Fruit fly (Drosophila melanogaster) whole organism, prepupa: ENCODE measurements around the gene Npc2e.
A peak's percentile ranks its signal among the peaks of the same experiment; 100 is the strongest.

Experiments
- CG11294 ChIP-seq: fragments of 200-800 bp; sonication (Bioruptor generic); IDR thresholded peaks from 2 replicates; pipeline ENCODE4 v1.3.6; 2022; ENCODE audit warnings: missing biosample characterization, missing genetic modification characterization
- CG1621 ChIP-seq: fragments of 200-800 bp; sonication (Bioruptor generic); optimal IDR thresholded peaks from 3 replicates; lab custom pipeline; 2018; ENCODE audit warnings: missing biosample characterization, mild to moderate bottlenecking, missing genetic modification characterization
- CG3032 ChIP-seq: fragments of 200-800 bp; optimal IDR thresholded peaks from 2 replicates; lab custom pipeline; 2019; ENCODE audit warnings: missing biosample characterization, mild to moderate bottlenecking, missing genetic modification characterization, moderate library complexity
- CG31627 ChIP-seq: fragments of 200-800 bp; sonication (Bioruptor generic); optimal IDR thresholded peaks from 3 replicates; lab custom pipeline; 2016; ENCODE audit warnings: missing biosample characterization, missing genetic modification characterization
- CG34406 ChIP-seq: fragments of 200-800 bp; sonication (Bioruptor generic); optimal IDR thresholded peaks from 3 replicates; lab custom pipeline; 2016; ENCODE audit warnings: missing biosample characterization, missing genetic modification characterization
- CG3919 ChIP-seq: fragments of 200-800 bp; sonication (Bioruptor generic); optimal IDR thresholded peaks from 3 replicates; lab custom pipeline; 2016; ENCODE audit warnings: missing biosample characterization, missing genetic modification characterization
- CG6163 ChIP-seq: fragments of 200-800 bp; sonication (Bioruptor generic); IDR thresholded peaks from 3 replicates; pipeline ENCODE4 v1.3.6; 2022; ENCODE audit warnings: missing biosample characterization, missing genetic modification characterization
- CG6276 ChIP-seq: fragments of 200-800 bp; sonication (Bioruptor generic); optimal IDR thresholded peaks from 2 replicates; lab custom pipeline; 2017; ENCODE audit warnings: missing biosample characterization, mild to moderate bottlenecking, missing genetic modification characterization
- CG6854 ChIP-seq: fragments of 200-800 bp; sonication (Bioruptor generic); optimal IDR thresholded peaks from 2 replicates; lab custom pipeline; 2017; ENCODE audit warnings: missing biosample characterization, mild to moderate bottlenecking, missing genetic modification characterization
- CG8119 ChIP-seq: fragments of 200-800 bp; sonication (Bioruptor generic); IDR thresholded peaks from 3 replicates; pipeline ENCODE4 v1.3.6; 2022; ENCODE audit warnings: missing biosample characterization, missing genetic modification characterization
- CG9139 ChIP-seq: fragments of 200-800 bp; sonication (Bioruptor generic); optimal IDR thresholded peaks from 3 replicates; lab custom pipeline; 2017; ENCODE audit warnings: missing biosample characterization, mild to moderate bottlenecking, missing genetic modification characterization
- Eip75B ChIP-seq: fragments of 200-800 bp; sonication (Bioruptor generic); optimal IDR thresholded peaks from 3 replicates; lab custom pipeline; 2016; ENCODE audit warnings: missing biosample characterization, missing genetic modification characterization
- Eip78C ChIP-seq: fragments of 200-800 bp; sonication (Bioruptor generic); peaks from one replicate; lab custom pipeline; 2016; ENCODE audit warnings: missing biosample characterization, missing genetic modification characterization
- Eip93F ChIP-seq: fragments of 200-800 bp; sonication (Bioruptor generic); optimal IDR thresholded peaks from 2 replicates; lab custom pipeline; 2016; ENCODE audit warnings: missing biosample characterization, mild to moderate bottlenecking, missing genetic modification characterization
- Ets21C ChIP-seq: fragments of 200-800 bp; sonication (Bioruptor generic); optimal IDR thresholded peaks from 3 replicates; lab custom pipeline; 2016; ENCODE audit warnings: missing biosample characterization, missing genetic modification characterization
- Gug ChIP-seq: fragments of 200-800 bp; sonication (Bioruptor generic); IDR thresholded peaks from 2 replicates; pipeline ENCODE4 v1.3.6; 2022; ENCODE audit warnings: missing biosample characterization, missing genetic modification characterization
- Hr39 ChIP-seq: fragments of 200-800 bp; sonication (Bioruptor generic); optimal IDR thresholded peaks from 2 replicates; lab custom pipeline; 2016; ENCODE audit warnings: missing biosample characterization, missing genetic modification characterization
- Hr4 ChIP-seq: fragments of 200-800 bp; sonication (Bioruptor generic); optimal IDR thresholded peaks from 3 replicates; lab custom pipeline; 2016; ENCODE audit warnings: missing biosample characterization, missing genetic modification characterization
- Lpt ChIP-seq: fragments of 200-800 bp; sonication (Bioruptor generic); optimal IDR thresholded peaks from 3 replicates; lab custom pipeline; 2016; ENCODE audit warnings: missing biosample characterization, missing genetic modification characterization
- Met ChIP-seq: fragments of 200-800 bp; sonication (Bioruptor generic); optimal IDR thresholded peaks from 3 replicates; lab custom pipeline; 2016; ENCODE audit warnings: missing biosample characterization, missing genetic modification characterization
- Sox14 ChIP-seq: fragments of 200-800 bp; sonication (Bioruptor generic); optimal IDR thresholded peaks from 3 replicates; lab custom pipeline; 2016; ENCODE audit warnings: missing biosample characterization, missing genetic modification characterization
- achi ChIP-seq: fragments of 200-800 bp; sonication (Bioruptor generic); optimal IDR thresholded peaks from 3 replicates; lab custom pipeline; 2016; ENCODE audit warnings: missing biosample characterization, missing genetic modification characterization
- cyc ChIP-seq: fragments of 200-800 bp; sonication (Bioruptor generic); optimal IDR thresholded peaks from 3 replicates; lab custom pipeline; 2016; ENCODE audit warnings: missing biosample characterization, missing genetic modification characterization
- dac ChIP-seq: fragments of 200-800 bp; sonication (Bioruptor generic); optimal IDR thresholded peaks from 2 replicates; lab custom pipeline; 2017; ENCODE audit warnings: missing biosample characterization, mild to moderate bottlenecking, missing genetic modification characterization
- dsx ChIP-seq: fragments of 200-800 bp; optimal IDR thresholded peaks from 3 replicates; lab custom pipeline; 2019; ENCODE audit warnings: missing biosample characterization, mild to moderate bottlenecking, missing genetic modification characterization, moderate library complexity; ENCODE audit not compliant: poor library complexity, severe bottlenecking
- eg ChIP-seq: fragments of 200-800 bp; sonication (Bioruptor generic); IDR thresholded peaks from 3 replicates; pipeline ENCODE4 v1.3.6; 2022; ENCODE audit warnings: missing biosample characterization, missing genetic modification characterization
- esn ChIP-seq: fragments of 200-800 bp; sonication (Bioruptor generic); optimal IDR thresholded peaks from 2 replicates; lab custom pipeline; 2016; ENCODE audit warnings: missing biosample characterization, mild to moderate bottlenecking, missing genetic modification characterization, moderate library complexity
- fkh ChIP-seq: fragments of 200-800 bp; sonication (Bioruptor generic); optimal IDR thresholded peaks from 3 replicates; lab custom pipeline; 2017; ENCODE audit warnings: missing biosample characterization, mild to moderate bottlenecking, missing genetic modification characterization, moderate library complexity
- lz ChIP-seq: fragments of 200-800 bp; sonication (Bioruptor generic); optimal IDR thresholded peaks from 3 replicates; lab custom pipeline; 2016; ENCODE audit warnings: missing biosample characterization, missing genetic modification characterization
- net ChIP-seq: fragments of 200-800 bp; sonication (Bioruptor generic); optimal IDR thresholded peaks from 3 replicates; lab custom pipeline; 2016; ENCODE audit warnings: missing biosample characterization, missing genetic modification characterization
- pdm3 ChIP-seq: fragments of 200-800 bp; sonication (Bioruptor generic); optimal IDR thresholded peaks from 3 replicates; lab custom pipeline; 2016; ENCODE audit warnings: missing biosample characterization, missing genetic modification characterization
- salr ChIP-seq, 2 experiments: fragments of 200-800 bp; sonication (Bioruptor generic); optimal IDR thresholded peaks; 3 replicates each; lab custom pipeline; 2016 to 2018; ENCODE audit warnings: missing biosample characterization in 2 of 2, missing genetic modification characterization in 2 of 2, mild to moderate bottlenecking in 1 of 2
- spab ChIP-seq: fragments of 200-800 bp; sonication (Bioruptor generic); optimal IDR thresholded peaks from 2 replicates; lab custom pipeline; 2017; ENCODE audit warnings: missing biosample characterization, mild to moderate bottlenecking, missing genetic modification characterization, missing genetic modification reagents
- ss ChIP-seq, 2 experiments: fragments of 200-800 bp; sonication (Bioruptor generic); optimal IDR thresholded peaks; 2 replicates in 1 of 2; 3 replicates in 1 of 2; lab custom pipeline; 2017 to 2018; ENCODE audit warnings: mild to moderate bottlenecking in 2 of 2, missing biosample characterization in 2 of 2, missing genetic modification characterization in 2 of 2, moderate library complexity in 1 of 2
- svp ChIP-seq: fragments of 200-800 bp; sonication (Bioruptor generic); peaks from one replicate; lab custom pipeline; 2016; ENCODE audit warnings: missing biosample characterization, missing genetic modification characterization
- vri ChIP-seq: fragments of 200-800 bp; sonication (Bioruptor generic); optimal IDR thresholded peaks from 3 replicates; lab custom pipeline; 2016; ENCODE audit warnings: missing biosample characterization, mild to moderate bottlenecking, missing genetic modification characterization

Gene Npc2e

dm6 chr3R:10034995-10035446 is 18.1 kb upstream of the Npc2e start:
- TF ChIP-seq svp (GFP tag; lab: Kevin White, UChicago) = peak; percentile 67
- no peak for TF ChIP-seq Hr4 (GFP tag; lab: Kevin White, UChicago)
- TF ChIP-seq Met = no peak
- peak in 1 of 2 experiments; percentile 38 for TF ChIP-seq ss (GFP tag; optimal IDR thresholded peaks at IDR 0.05; lab: Kevin White, UChicago)
- peak; percentile 59 for TF ChIP-seq fkh (GFP tag; lab: Kevin White, UChicago)
- peak; percentile 6 for TF ChIP-seq dsx (GFP tag; lab: Kevin White, UChicago)
- TF ChIP-seq CG6276 (GFP tag; lab: Kevin White, UChicago) = peak; percentile 12
- peak; percentile 44 for TF ChIP-seq Eip78C (GFP tag; lab: Kevin White, UChicago)
- TF ChIP-seq, all 60 proteins: peak for 6

DNA sequence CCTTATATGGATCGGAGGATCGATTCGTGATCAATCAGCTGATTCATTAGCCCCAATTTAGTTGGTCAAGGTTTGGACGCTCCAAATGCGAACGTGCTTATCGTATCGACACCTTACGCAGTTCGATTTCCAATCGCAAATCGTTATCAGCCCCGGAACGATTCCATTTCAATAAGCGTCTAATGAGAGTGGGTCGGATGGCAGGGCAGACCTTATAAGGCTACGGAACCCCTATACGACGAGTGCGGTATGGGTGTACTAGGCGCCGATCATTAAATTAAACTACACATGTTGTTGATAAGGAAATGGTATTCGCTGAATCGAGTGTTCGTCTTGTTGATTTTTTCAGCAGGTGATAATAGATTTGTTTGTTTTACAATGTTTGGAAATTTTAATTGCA is 17.4 kb upstream of the Npc2e start:
- TF ChIP-seq fkh (GFP tag; lab: Kevin White, UChicago) (peak; percentile 14), Eip93F (GFP tag; lab: Kevin White, UChicago) (peak; percentile 35), svp (GFP tag; lab: Kevin White, UChicago) (peak; percentile 54), dsx (GFP tag; lab: Kevin White, UChicago) (no peak)

DNA sequence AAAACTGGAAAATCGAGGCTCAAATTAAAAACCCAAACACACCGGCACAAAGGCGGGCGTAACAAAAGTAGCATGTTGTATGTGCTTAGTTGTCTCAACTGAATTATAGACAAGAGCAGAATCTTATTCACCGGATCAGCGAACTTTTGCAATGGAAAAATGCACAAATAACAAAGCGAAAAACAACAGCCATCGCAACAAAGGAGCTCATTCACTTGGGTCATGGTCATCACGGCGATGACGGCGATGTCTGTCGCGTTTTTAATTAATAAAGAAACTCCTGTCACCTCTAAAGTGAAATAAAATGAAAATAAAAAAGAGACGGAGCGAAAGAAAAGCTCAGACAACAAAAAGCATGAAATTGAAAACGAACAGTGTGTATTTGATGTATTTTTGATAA is 13.9 kb upstream of the Npc2e start:
- TF ChIP-seq achi (GFP tag; lab: Kevin White, UChicago) (no peak), Eip75B (GFP tag; lab: Kevin White, UChicago) (no peak), Eip93F (GFP tag; lab: Kevin White, UChicago) (peak; percentile 27), Eip78C (GFP tag; lab: Kevin White, UChicago) (no peak), Sox14 (GFP tag; lab: Kevin White, UChicago) (peak; percentile 66), svp (GFP tag; lab: Kevin White, UChicago) (peak; percentile 8), CG3032 (tag; lab: Kevin White, UChicago) (no peak)

dm6 chr3R:10040505-10040904 is 12.6 kb upstream of the Npc2e start:
- TF ChIP-seq lz (GFP tag; lab: Kevin White, UChicago) (no peak), svp (GFP tag; lab: Kevin White, UChicago) (peak; percentile 97), vri (GFP tag; lab: Kevin White, UChicago) (peak; percentile 59), Eip93F (GFP tag; lab: Kevin White, UChicago) (peak; percentile 60)

DNA sequence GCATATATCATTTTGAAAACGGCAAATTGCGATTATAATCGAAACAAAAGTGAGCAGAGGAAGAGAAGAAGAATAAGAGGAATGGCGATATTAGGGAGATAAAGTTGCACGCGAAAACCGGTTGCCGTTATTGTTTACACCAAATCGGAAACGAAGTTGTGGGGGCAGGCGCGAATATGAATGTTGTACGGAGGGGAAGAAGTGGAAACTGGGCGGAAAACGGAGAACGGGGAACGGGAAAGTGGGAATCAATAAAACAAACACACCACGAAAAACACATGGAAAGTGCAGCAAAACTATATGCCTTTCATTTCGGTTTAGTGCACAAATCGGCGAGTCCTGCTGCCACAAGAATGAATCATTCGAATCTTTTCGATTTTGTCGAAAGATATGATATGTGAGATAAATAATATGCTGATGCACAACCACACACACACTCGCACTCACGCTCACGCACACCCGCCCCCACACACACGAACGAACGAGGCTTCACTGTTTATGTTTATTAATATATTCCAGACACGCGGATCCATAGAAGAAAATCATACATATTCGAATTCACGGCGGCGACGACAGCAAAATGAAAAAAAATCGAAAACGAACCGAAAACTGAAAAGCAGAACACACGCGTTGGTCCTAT is 11.0 kb upstream of the Npc2e start:
- peak; percentile 9 for TF ChIP-seq esn
- no peak for TF ChIP-seq CG8119
- peak; percentile 11; the same call in 1 of the 3 replicates for TF ChIP-seq CG6163 (GFP tag; lab: Robert Waterston, UW)
- peak; percentile 22 for TF ChIP-seq fkh (GFP tag; lab: Kevin White, UChicago)
- no peak for TF ChIP-seq achi (GFP tag; lab: Kevin White, UChicago)

dm6 chr3R:10042664-10043372 is 10.3 kb upstream of the Npc2e start, which contains the start of the genes Mical and CG3909:
Gene Mical, minus strand, starts transcription at chr3R:10042895.
Gene CG3909, plus strand, starts transcription at chr3R:10043270.
- TF ChIP-seq dac (no peak), Sox14 (GFP tag; lab: Kevin White, UChicago) (peak; percentile 25), spab (GFP tag; lab: Kevin White, UChicago) (peak; percentile 25), esn (peak; percentile 81), pdm3 (peak; percentile 65), CG3919 (GFP tag; lab: Kevin White, UChicago) (peak; percentile 76), svp (GFP tag; lab: Kevin White, UChicago) (peak; percentile 89), salr (GFP tag; optimal IDR thresholded peaks at IDR 0.05; lab: Kevin White, UChicago) (peak in 1 of 2 experiments; percentile 82), net (GFP tag; lab: Kevin White, UChicago) (peak; percentile 68), CG34406 (GFP tag; lab: Kevin White, UChicago) (peak; percentile 83), CG31627 (peak; percentile 73), CG9139 (GFP tag; lab: Kevin White, UChicago) (peak; percentile 21), Ets21C (peak; percentile 43), CG11294 (peak; percentile 76), CG6163 (GFP tag; lab: Robert Waterston, UW) (peak; percentile 85), CG6854 (GFP tag; lab: Kevin White, UChicago) (no peak), CG1621 (tag; lab: Kevin White, UChicago) (peak; percentile 35), Gug (GFP tag; lab: Robert Waterston, UW) (peak; percentile 76), Lpt (GFP tag; lab: Kevin White, UChicago) (peak; percentile 57), lz (GFP tag; lab: Kevin White, UChicago) (peak; percentile 66), Eip93F (GFP tag; lab: Kevin White, UChicago) (peak; percentile 45), Met (peak; percentile 70), cyc (GFP tag; lab: Kevin White, UChicago) (peak; percentile 74), Hr39 (peak; percentile 69), eg (GFP tag; lab: Robert Waterston, UW) (peak; percentile 92)
